Fruit fly (Drosophila melanogaster) whole organism, embryonic: ENCODE results near the gene CG5810.
A peak's percentile ranks its signal among the peaks of the same experiment; 100 is the strongest.

Source experiments
- CG11504 ChIP-seq: fragments of 200-800 bp; sonication (Bioruptor generic); optimal IDR thresholded peaks from 3 replicates; lab custom pipeline; 2019; ENCODE audit warnings: missing biosample characterization, mild to moderate bottlenecking, missing genetic modification characterization, moderate library complexity
- CG16779 ChIP-seq: fragments of 200-800 bp; sonication (Bioruptor generic); IDR thresholded peaks from 2 replicates; pipeline ENCODE4 v1.3.6; 2022; ENCODE audit warnings: missing biosample characterization, missing genetic modification characterization
- CG5953 ChIP-seq: fragments of 200-800 bp; sonication (Bioruptor generic); IDR thresholded peaks from 2 replicates; pipeline ENCODE4 v1.3.6; 2022; ENCODE audit warnings: missing biosample characterization, missing genetic modification characterization
- Fer2 ChIP-seq: fragments of 200-800 bp; sonication (Bioruptor generic); optimal IDR thresholded peaks from 2 replicates; lab custom pipeline; 2018; ENCODE audit warnings: missing biosample characterization, mild to moderate bottlenecking, missing genetic modification characterization, moderate library complexity
- Hey ChIP-seq: fragments of 200-800 bp; sonication (Bioruptor generic); optimal IDR thresholded peaks from 3 replicates; lab custom pipeline; 2018; ENCODE audit warnings: missing biosample characterization, mild to moderate bottlenecking, missing genetic modification characterization
- luna ChIP-seq: fragments of 200-800 bp; sonication (Bioruptor generic); optimal IDR thresholded peaks from 2 replicates; lab custom pipeline; 2016; ENCODE audit warnings: missing biosample characterization, missing genetic modification characterization

- TF ChIP-seq Fer2 = no peak
- no peak for TF ChIP-seq Hey (tag; lab: Kevin White, UChicago)
- no peak for TF ChIP-seq CG5953
- no peak for TF ChIP-seq luna (GFP tag; lab: Kevin White, UChicago)
- peak; percentile 31 for TF ChIP-seq CG11504 (tag; lab: Kevin White, UChicago)
- TF ChIP-seq CG16779 (GFP tag; lab: Robert Waterston, UW) = no peak
Measured at dm6 chr3R:21199953-21200368, 36.4 kb downstream of the CG5810 start.
